Fruit fly (Drosophila melanogaster): ENCODE results near the gene Tengl2.

Gene Tengl2

DNA sequence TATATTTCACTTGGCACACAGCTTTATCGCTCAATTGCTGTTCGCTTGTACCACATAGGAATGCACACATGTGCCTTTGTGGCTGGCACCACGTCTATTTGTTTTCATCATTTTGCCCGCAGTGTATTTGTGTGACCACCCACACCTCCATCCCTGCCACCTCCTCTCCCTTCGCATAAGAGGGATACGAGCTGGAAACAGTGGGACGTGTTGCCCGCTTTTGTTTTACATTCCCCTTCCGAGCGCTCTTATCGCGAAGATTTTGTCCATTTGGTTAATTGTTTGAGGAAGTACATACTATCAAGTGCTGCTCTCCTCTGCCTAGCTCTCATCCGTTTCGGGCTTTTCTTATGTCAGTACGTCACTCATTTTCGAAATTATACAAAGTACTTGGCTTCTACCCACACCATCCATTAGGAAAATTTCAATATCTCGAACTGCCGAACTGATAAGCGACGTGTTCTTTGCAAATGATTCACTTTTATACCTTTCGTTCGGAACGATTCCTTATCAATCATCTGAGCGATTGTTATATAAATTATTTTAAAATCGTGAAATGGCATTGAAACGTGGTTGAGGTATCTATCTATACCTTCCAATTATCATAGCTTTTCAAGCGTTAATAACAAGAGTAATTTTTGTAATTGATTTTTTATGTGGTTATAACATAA lies 10.9 kb downstream of the Tengl2 start:
- peak; percentile 66 for TF ChIP-seq CG12768 (GFP tag; optimal IDR thresholded peaks at IDR 0.05)
- peak; percentile 1 for TF ChIP-seq kay (GFP tag; ENCODE audit: borderline replicate concordance)
- TF ChIP-seq cic (GFP tag; optimal IDR thresholded peaks at IDR 0.05): peak; percentile 61
- TF ChIP-seq Mnt (GFP tag; optimal IDR thresholded peaks at IDR 0.05): peak; percentile 51
- peak; percentile 39 for TF ChIP-seq pad (GFP tag; optimal IDR thresholded peaks at IDR 0.05)
- no peak for TF ChIP-seq CG5204 (GFP tag; optimal IDR thresholded peaks at IDR 0.05)

- TF ChIP-seq CG33017 (tag; optimal IDR thresholded peaks at IDR 0.05): peak; percentile 40
- TF ChIP-seq kay (GFP tag; ENCODE audit: borderline replicate concordance): peak; percentile 84
- TF ChIP-seq toe (GFP tag; optimal IDR thresholded peaks at IDR 0.05): no peak
- TF ChIP-seq CG7045 (GFP tag; optimal IDR thresholded peaks at IDR 0.05): peak; percentile 23
- TF ChIP-seq CG7101 (tag; optimal IDR thresholded peaks at IDR 0.05): peak; percentile 49
- no peak for TF ChIP-seq Clk (GFP tag; optimal IDR thresholded peaks at IDR 0.05)
- peak; percentile 7 for TF ChIP-seq CG14711 (tag; optimal IDR thresholded peaks at IDR 0.05)
- TF ChIP-seq CG1620 (GFP tag; optimal IDR thresholded peaks at IDR 0.05): peak; percentile 9
Observed at dm6 chr2L:2227316-2227715, 11.9 kb downstream of the Tengl2 start.

DNA sequence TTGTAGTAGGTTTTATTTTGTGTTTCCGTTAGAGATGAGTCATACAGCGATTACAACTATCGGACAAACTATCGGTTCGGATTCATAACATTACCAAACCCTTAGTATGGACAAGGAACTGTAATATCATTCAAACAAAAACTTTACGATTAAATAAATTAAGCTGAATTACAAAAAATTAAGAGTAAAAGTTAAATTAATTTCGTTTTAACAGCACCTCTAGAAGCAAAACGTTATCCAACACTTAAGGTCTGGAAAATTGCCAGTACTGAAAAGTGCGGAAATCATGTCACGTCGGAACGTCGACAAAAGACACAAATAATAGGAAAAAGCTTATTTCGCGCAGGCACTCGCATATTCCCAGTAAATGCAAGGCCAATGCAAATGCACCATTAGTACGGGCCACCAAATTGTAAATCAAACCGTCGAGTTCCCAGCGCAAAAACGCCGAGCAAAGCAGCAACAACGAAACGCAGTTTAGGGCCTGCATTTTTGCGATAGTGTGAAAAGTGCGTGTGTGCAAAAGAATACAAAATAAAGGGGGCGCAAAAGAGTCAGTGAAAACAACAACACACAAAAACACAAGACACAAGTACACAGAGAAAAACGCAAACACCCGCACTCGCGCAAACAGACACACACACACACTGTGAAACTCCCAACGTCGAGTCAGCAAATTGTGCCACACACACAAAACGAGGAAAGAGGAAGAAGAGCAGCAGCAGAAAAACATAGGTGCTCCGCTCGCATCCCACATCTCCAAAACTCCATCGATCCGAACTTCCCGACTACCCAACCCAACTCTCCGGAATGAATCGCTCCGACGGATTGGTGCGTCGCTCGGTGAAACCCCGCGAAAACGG lies 12.7 kb downstream of the Tengl2 start, which contains the start of the genes CG15387 and sau:
CG15387 (minus strand) TSS at position 36 of the 863 bp plus-strand sequence.
sau (plus strand) TSS at position 84 of the 863 bp plus-strand sequence.
- TF ChIP-seq pad (GFP tag; optimal IDR thresholded peaks at IDR 0.05) (peak; percentile 87), Mnt (GFP tag; optimal IDR thresholded peaks at IDR 0.05) (peak; percentile 92), CG5204 (GFP tag; optimal IDR thresholded peaks at IDR 0.05) (peak; percentile 96), CG12768 (GFP tag; optimal IDR thresholded peaks at IDR 0.05) (peak; percentile 92), Clk (GFP tag; optimal IDR thresholded peaks at IDR 0.05) (peak; percentile 87), tj (GFP tag; optimal IDR thresholded peaks at IDR 0.05) (peak; percentile 93), CG7101 (tag; optimal IDR thresholded peaks at IDR 0.05) (peak; percentile 94), kay (GFP tag; ENCODE audit: borderline replicate concordance) (peak; percentile 97), CG1620 (GFP tag; optimal IDR thresholded peaks at IDR 0.05) (peak; percentile 96), CG14711 (tag; optimal IDR thresholded peaks at IDR 0.05) (peak; percentile 88), CG11617 (GFP tag; optimal IDR thresholded peaks at IDR 0.05) (peak; percentile 95), CG7045 (GFP tag; optimal IDR thresholded peaks at IDR 0.05) (peak; percentile 89), Hr96 (GFP tag; optimal IDR thresholded peaks at IDR 0.05) (peak; percentile 96), CG33017 (tag; optimal IDR thresholded peaks at IDR 0.05) (peak; percentile 89), bab1 (GFP tag; optimal IDR thresholded peaks at IDR 0.05) (peak; percentile 90), cic (GFP tag; optimal IDR thresholded peaks at IDR 0.05) (peak; percentile 62), toe (GFP tag; optimal IDR thresholded peaks at IDR 0.05) (peak; percentile 96), Crg-1 (GFP tag; optimal IDR thresholded peaks at IDR 0.05) (peak; percentile 95), cnc (optimal IDR thresholded peaks at IDR 0.05) (no peak), ovo (GFP tag; optimal IDR thresholded peaks at IDR 0.05) (peak; percentile 88)

DNA sequence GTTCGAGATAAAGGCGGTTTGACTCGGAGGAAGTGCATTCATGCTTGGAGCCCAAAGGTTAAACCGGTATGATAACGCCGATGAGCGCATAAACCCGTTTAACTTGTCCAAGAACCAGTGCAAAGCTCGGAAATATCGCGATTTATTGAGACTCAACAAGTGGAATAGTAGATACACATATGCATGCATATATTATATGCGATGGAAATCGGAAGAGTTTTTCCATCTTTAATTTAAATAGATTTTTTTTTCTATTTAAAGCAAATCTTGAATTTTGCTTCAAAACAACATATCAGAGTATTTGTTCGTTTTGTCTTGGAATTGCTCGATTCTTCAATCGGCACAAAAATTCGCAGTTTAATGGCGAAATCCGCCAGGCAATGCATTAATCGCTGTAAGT lies 16.8 kb downstream of the Tengl2 start:
- TF ChIP-seq toe (GFP tag; optimal IDR thresholded peaks at IDR 0.05): no peak
- TF ChIP-seq kay (GFP tag; ENCODE audit: borderline replicate concordance): peak; percentile 56
- TF ChIP-seq CG11617 (GFP tag; optimal IDR thresholded peaks at IDR 0.05): no peak
- TF ChIP-seq tj (GFP tag; optimal IDR thresholded peaks at IDR 0.05): no peak
- no peak for TF ChIP-seq Hr96 (GFP tag; optimal IDR thresholded peaks at IDR 0.05)
- TF ChIP-seq CG7045 (GFP tag; optimal IDR thresholded peaks at IDR 0.05): no peak
- TF ChIP-seq cic (GFP tag; optimal IDR thresholded peaks at IDR 0.05): no peak
- TF ChIP-seq bab1 (GFP tag; optimal IDR thresholded peaks at IDR 0.05): peak; percentile 5
- TF ChIP-seq cnc (optimal IDR thresholded peaks at IDR 0.05): no peak
- TF ChIP-seq Clk (GFP tag; optimal IDR thresholded peaks at IDR 0.05): no peak
- TF ChIP-seq Mnt (GFP tag; optimal IDR thresholded peaks at IDR 0.05): no peak
- TF ChIP-seq CG33017 (tag; optimal IDR thresholded peaks at IDR 0.05): no peak

DNA sequence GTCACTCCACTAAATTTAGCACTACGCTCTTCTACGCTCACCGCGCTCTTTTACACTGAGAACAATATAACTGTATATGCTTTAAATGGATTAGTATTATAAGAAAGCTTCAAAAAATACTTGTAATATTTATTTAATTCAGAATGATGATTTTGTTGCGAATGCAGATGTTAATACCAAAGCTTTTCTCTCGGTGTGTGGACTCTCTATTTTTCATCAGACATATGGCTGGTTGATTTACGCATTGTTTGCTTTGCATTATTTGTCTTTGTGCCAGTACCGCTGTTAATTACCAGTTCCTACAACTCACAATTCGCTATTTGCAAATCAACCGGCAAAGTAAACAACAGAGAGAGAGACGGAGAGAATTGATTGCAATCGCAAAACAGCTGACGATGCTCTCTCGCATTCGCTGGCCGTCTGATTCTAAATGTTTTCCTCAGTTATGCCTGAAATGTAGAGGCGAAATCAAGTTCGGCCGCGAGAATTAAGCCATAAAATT lies 17.5 kb downstream of the Tengl2 start:
- TF ChIP-seq CG12768 (GFP tag; optimal IDR thresholded peaks at IDR 0.05): peak; percentile 99
- TF ChIP-seq Hr96 (GFP tag; optimal IDR thresholded peaks at IDR 0.05): peak; percentile 96
- TF ChIP-seq pad (GFP tag; optimal IDR thresholded peaks at IDR 0.05): peak; percentile 96
- peak; percentile 99 for TF ChIP-seq CG7101 (tag; optimal IDR thresholded peaks at IDR 0.05)
- TF ChIP-seq cic (GFP tag; optimal IDR thresholded peaks at IDR 0.05): peak; percentile 99
- TF ChIP-seq cnc (optimal IDR thresholded peaks at IDR 0.05): no peak
- TF ChIP-seq CG7045 (GFP tag; optimal IDR thresholded peaks at IDR 0.05): peak; percentile 99
- peak; percentile 98 for TF ChIP-seq Mnt (GFP tag; optimal IDR thresholded peaks at IDR 0.05)
- TF ChIP-seq CG14711 (tag; optimal IDR thresholded peaks at IDR 0.05): peak; percentile 96
- TF ChIP-seq tj (GFP tag; optimal IDR thresholded peaks at IDR 0.05): peak; percentile 95
- peak; percentile 98 for TF ChIP-seq ovo (GFP tag; optimal IDR thresholded peaks at IDR 0.05)
- TF ChIP-seq toe (GFP tag; optimal IDR thresholded peaks at IDR 0.05): peak; percentile 97
- TF ChIP-seq kay (GFP tag; ENCODE audit: borderline replicate concordance): peak; percentile 96
- peak; percentile 99 for TF ChIP-seq Crg-1 (GFP tag; optimal IDR thresholded peaks at IDR 0.05)
- peak; percentile 99 for TF ChIP-seq bab1 (GFP tag; optimal IDR thresholded peaks at IDR 0.05)
- TF ChIP-seq CG11617 (GFP tag; optimal IDR thresholded peaks at IDR 0.05): peak; percentile 99
- peak; percentile 100 for TF ChIP-seq CG33017 (tag; optimal IDR thresholded peaks at IDR 0.05)
- TF ChIP-seq CG1620 (GFP tag; optimal IDR thresholded peaks at IDR 0.05): peak; percentile 98
- peak; percentile 99 for TF ChIP-seq CG5204 (GFP tag; optimal IDR thresholded peaks at IDR 0.05)
- TF ChIP-seq Clk (GFP tag; optimal IDR thresholded peaks at IDR 0.05): peak; percentile 96
